Fruit fly (Drosophila melanogaster) whole organism, embryonic: ENCODE measurements around the gene CG8372.
A peak's percentile ranks its signal among the peaks of the same experiment; 100 is the strongest.

Experiments
- B-H1 ChIP-seq: fragments of 200-800 bp; sonication (Bioruptor generic); IDR thresholded peaks from 3 replicates; pipeline ENCODE4 v1.3.6; 2022; ENCODE audit warnings: missing biosample characterization, missing genetic modification characterization
- CG10267 ChIP-seq: fragments of 200-800 bp; sonication (Bioruptor generic); optimal IDR thresholded peaks from 2 replicates; lab custom pipeline; 2018; ENCODE audit warnings: missing biosample characterization, mild to moderate bottlenecking, missing genetic modification characterization, moderate library complexity
- CG10543 ChIP-seq: fragments of 200-800 bp; sonication (Bioruptor generic); optimal IDR thresholded peaks from 3 replicates; lab custom pipeline; 2017; ENCODE audit warnings: missing biosample characterization, mild to moderate bottlenecking, missing genetic modification characterization, moderate library complexity
- CG10654 ChIP-seq: fragments of 200-800 bp; sonication (Bioruptor generic); optimal IDR thresholded peaks from 2 replicates; lab custom pipeline; 2016; ENCODE audit warnings: missing biosample characterization, missing genetic modification characterization
- CG10959 ChIP-seq: fragments of 200-800 bp; sonication (Bioruptor generic); IDR thresholded peaks from 2 replicates; pipeline ENCODE4 v1.3.6; 2022; ENCODE audit warnings: missing biosample characterization, missing genetic modification characterization
- CG11695 ChIP-seq: fragments of 200-800 bp; sonication (Bioruptor generic); IDR thresholded peaks from 3 replicates; pipeline ENCODE4 v1.3.6; 2022; ENCODE audit warnings: missing biosample characterization, missing genetic modification characterization
- CG11696 ChIP-seq: fragments of 200-800 bp; sonication (Bioruptor generic); IDR thresholded peaks from 2 replicates; pipeline ENCODE4 v1.3.6; 2022; ENCODE audit warnings: missing biosample characterization, missing genetic modification characterization
- CG15514 ChIP-seq: fragments of 200-800 bp; sonication (Bioruptor generic); optimal IDR thresholded peaks from 3 replicates; lab custom pipeline; 2017; ENCODE audit warnings: missing biosample characterization, missing genetic modification characterization, mild to moderate bottlenecking, moderate library complexity, missing genetic modification reagents
- CG15601 ChIP-seq: fragments of 200-800 bp; sonication (Bioruptor generic); optimal IDR thresholded peaks from 3 replicates; lab custom pipeline; 2019; ENCODE audit warnings: missing biosample characterization, mild to moderate bottlenecking, missing genetic modification characterization, moderate library complexity
- CG16815 ChIP-seq: fragments of 200-800 bp; sonication (Bioruptor generic); optimal IDR thresholded peaks from 3 replicates; lab custom pipeline; 2017; ENCODE audit warnings: missing biosample characterization, mild to moderate bottlenecking, missing genetic modification characterization
- CG16863 ChIP-seq: fragments of 200-800 bp; sonication (Bioruptor generic); optimal IDR thresholded peaks from 3 replicates; lab custom pipeline; 2016; ENCODE audit warnings: missing biosample characterization, missing genetic modification characterization
- CG17802 ChIP-seq: fragments of 200-800 bp; sonication (Bioruptor generic); optimal IDR thresholded peaks from 2 replicates; lab custom pipeline; 2018; ENCODE audit warnings: missing biosample characterization, mild to moderate bottlenecking, missing genetic modification characterization, moderate library complexity
- CG1792 ChIP-seq: fragments of 200-800 bp; sonication (Bioruptor generic); optimal IDR thresholded peaks from 2 replicates; lab custom pipeline; 2016; ENCODE audit warnings: missing biosample characterization, missing genetic modification characterization
- CG2129 ChIP-seq: fragments of 200-800 bp; sonication (Bioruptor generic); IDR thresholded peaks from 2 replicates; pipeline ENCODE4 v1.3.6; 2022; ENCODE audit warnings: missing biosample characterization, missing genetic modification characterization; ENCODE audit not compliant: partially characterized antibody
- CG31388 ChIP-seq: fragments of 200-800 bp; sonication (Bioruptor generic); optimal IDR thresholded peaks from 2 replicates; lab custom pipeline; 2016; ENCODE audit warnings: missing biosample characterization, missing genetic modification characterization
- CG3163 ChIP-seq: fragments of 200-800 bp; sonication (Bioruptor generic); optimal IDR thresholded peaks from 3 replicates; lab custom pipeline; 2016; ENCODE audit warnings: missing biosample characterization, missing genetic modification characterization
- CG32767 ChIP-seq: fragments of 200-800 bp; sonication (Bioruptor generic); IDR thresholded peaks from 2 replicates; pipeline ENCODE4 v1.3.6; 2022; ENCODE audit warnings: missing biosample characterization, missing genetic modification characterization
- CG5245 ChIP-seq: fragments of 200-800 bp; sonication (Bioruptor generic); optimal IDR thresholded peaks from 3 replicates; lab custom pipeline; 2016; ENCODE audit warnings: missing biosample characterization, missing genetic modification characterization
- CG7372 ChIP-seq: fragments of 200-800 bp; sonication (Bioruptor generic); IDR thresholded peaks from 2 replicates; pipeline ENCODE4 v1.3.6; 2022; ENCODE audit warnings: missing biosample characterization, missing genetic modification characterization
- CG7963 ChIP-seq: fragments of 200-800 bp; sonication (Bioruptor generic); IDR thresholded peaks from 3 replicates; pipeline ENCODE4 v1.3.6; 2022; ENCODE audit warnings: missing biosample characterization, missing genetic modification characterization; ENCODE audit not compliant: partially characterized antibody
- CG8290 ChIP-seq, 3 experiments: fragments of 200-800 bp; sonication (Bioruptor generic); optimal IDR thresholded peaks; 2 replicates each; lab custom pipeline; 2016 to 2019; ENCODE audit warnings: missing biosample characterization in 3 of 3, missing genetic modification characterization in 3 of 3, mild to moderate bottlenecking in 2 of 3, moderate library complexity in 1 of 3
- CG9727 ChIP-seq: fragments of 200-800 bp; sonication (Bioruptor generic); optimal IDR thresholded peaks from 3 replicates; lab custom pipeline; 2017; ENCODE audit warnings: missing biosample characterization, mild to moderate bottlenecking, missing genetic modification characterization
- Dbx ChIP-seq: fragments of 200-800 bp; sonication (Bioruptor generic); IDR thresholded peaks from 3 replicates; pipeline ENCODE4 v1.3.6; 2022; ENCODE audit warnings: missing biosample characterization, missing genetic modification characterization
- Dek ChIP-seq: fragments of 200-800 bp; sonication (Bioruptor generic); optimal IDR thresholded peaks from 3 replicates; lab custom pipeline; 2019; ENCODE audit warnings: missing biosample characterization, mild to moderate bottlenecking, missing genetic modification characterization, moderate library complexity
- Dref ChIP-seq: fragments of 200-800 bp; sonication (Bioruptor generic); IDR thresholded peaks from 2 replicates; pipeline ENCODE4 v1.3.6; 2022; ENCODE audit warnings: missing biosample characterization, missing genetic modification characterization
- ERR ChIP-seq: fragments of 200-800 bp; sonication (Bioruptor generic); optimal IDR thresholded peaks from 2 replicates; lab custom pipeline; 2016; ENCODE audit warnings: missing biosample characterization, missing genetic modification characterization
- Elba2 ChIP-seq: fragments of 200-800 bp; sonication (Bioruptor generic); optimal IDR thresholded peaks from 3 replicates; lab custom pipeline; 2016; ENCODE audit warnings: missing biosample characterization, missing genetic modification characterization
- Ets97D ChIP-seq: fragments of 200-800 bp; sonication (Bioruptor generic); optimal IDR thresholded peaks from 3 replicates; lab custom pipeline; 2016; ENCODE audit warnings: missing biosample characterization, missing genetic modification characterization
- HLH4C ChIP-seq: fragments of 200-800 bp; sonication (Bioruptor generic); IDR thresholded peaks from 3 replicates; pipeline ENCODE4 v1.3.6; 2022; ENCODE audit warnings: missing biosample characterization, missing genetic modification characterization; ENCODE audit not compliant: partially characterized antibody
- Max ChIP-seq: fragments of 200-800 bp; sonication (Bioruptor generic); optimal IDR thresholded peaks from 2 replicates; lab custom pipeline; 2016; ENCODE audit warnings: missing biosample characterization, mild to moderate bottlenecking, missing genetic modification characterization
- Neu2 ChIP-seq: fragments of 200-800 bp; sonication (Bioruptor generic); optimal IDR thresholded peaks from 3 replicates; lab custom pipeline; 2016; ENCODE audit warnings: missing biosample characterization, missing genetic modification characterization, borderline replicate concordance
- Side ChIP-seq: fragments of 200-800 bp; sonication (Bioruptor generic); optimal IDR thresholded peaks from 2 replicates; lab custom pipeline; 2016; ENCODE audit warnings: missing biosample characterization, missing genetic modification characterization
- Sry-β ChIP-seq: fragments of 200-800 bp; sonication (Bioruptor generic); optimal IDR thresholded peaks from 2 replicates; lab custom pipeline; 2018; ENCODE audit warnings: missing biosample characterization, mild to moderate bottlenecking, missing genetic modification characterization, moderate library complexity
- Stat92E ChIP-seq, 3 experiments: fragments of >200 bp in 2 of 3; fragments of 200-800 bp in 1 of 3; sonication (Bioruptor generic) in 1 of 3; optimal IDR thresholded peaks; 2 replicates each; lab custom pipeline; 2017 to 2019; ENCODE audit warnings: missing biosample characterization in 3 of 3, missing genetic modification characterization in 3 of 3, mild to moderate bottlenecking in 1 of 3, moderate library complexity in 1 of 3
- az2 ChIP-seq: fragments of 200-800 bp; sonication (Bioruptor generic); optimal IDR thresholded peaks from 3 replicates; lab custom pipeline; 2016; ENCODE audit warnings: missing biosample characterization, missing genetic modification characterization
- crp ChIP-seq, 2 experiments: fragments of 200-800 bp; sonication (Bioruptor generic); optimal IDR thresholded peaks; 2 replicates in 1 of 2; 3 replicates in 1 of 2; lab custom pipeline; 2017; ENCODE audit warnings: missing biosample characterization in 2 of 2, missing genetic modification characterization in 2 of 2, mild to moderate bottlenecking in 1 of 2, moderate library complexity in 1 of 2
- danr ChIP-seq: fragments of 200-800 bp; sonication (Bioruptor generic); IDR thresholded peaks from 2 replicates; pipeline ENCODE4 v1.3.6; 2022; ENCODE audit warnings: missing biosample characterization, missing genetic modification characterization
- dpn ChIP-seq, 2 experiments: fragments of 200-800 bp; sonication (Bioruptor generic); optimal IDR thresholded peaks; 3 replicates each; lab custom pipeline; 2016; ENCODE audit warnings: missing biosample characterization in 2 of 2, missing genetic modification characterization in 2 of 2
- exex ChIP-seq: fragments of 200-800 bp; sonication (Bioruptor generic); optimal IDR thresholded peaks from 4 replicates; lab custom pipeline; 2018; ENCODE audit warnings: missing biosample characterization, mild to moderate bottlenecking, missing genetic modification characterization, moderate library complexity
- ftz-f1 ChIP-seq: fragments of 200-800 bp; sonication (Bioruptor generic); optimal IDR thresholded peaks from 2 replicates; lab custom pipeline; 2016; ENCODE audit warnings: missing biosample characterization, missing genetic modification characterization
- gce ChIP-seq: fragments of 200-800 bp; sonication (Bioruptor generic); IDR thresholded peaks from 3 replicates; pipeline ENCODE4 v1.3.6; 2022; ENCODE audit warnings: missing biosample characterization, missing genetic modification characterization
- maf-S ChIP-seq: fragments of 200-800 bp; sonication (Bioruptor generic); optimal IDR thresholded peaks from 2 replicates; lab custom pipeline; 2016; ENCODE audit warnings: missing biosample characterization, missing genetic modification characterization
- otp ChIP-seq: fragments of 200-800 bp; sonication (Bioruptor generic); IDR thresholded peaks from 3 replicates; pipeline ENCODE4, ENCODE4 v1.3.6; 2022; ENCODE audit warnings: missing biosample characterization, missing genetic modification characterization
- pnt ChIP-seq: fragments of 200-800 bp; sonication (Bioruptor generic); optimal IDR thresholded peaks from 3 replicates; lab custom pipeline; 2016; ENCODE audit warnings: missing biosample characterization, missing genetic modification characterization
- rib ChIP-seq: fragments of 200-800 bp; sonication (Bioruptor generic); IDR thresholded peaks from 2 replicates; pipeline ENCODE4 v1.3.6; 2022; ENCODE audit warnings: missing biosample characterization, missing genetic modification characterization
- row ChIP-seq: fragments of 200-800 bp; sonication (Bioruptor generic); IDR thresholded peaks from 3 replicates; pipeline ENCODE4 v1.3.6; 2022; ENCODE audit warnings: missing biosample characterization, missing genetic modification characterization
- sr ChIP-seq: fragments of 200-800 bp; sonication (Bioruptor generic); IDR thresholded peaks from 3 replicates; pipeline ENCODE4 v1.3.6; 2022; ENCODE audit warnings: missing biosample characterization, missing genetic modification characterization
- tgo ChIP-seq: fragments of 200-800 bp; sonication (Bioruptor generic); IDR thresholded peaks from 3 replicates; pipeline ENCODE4 v1.3.6; 2022; ENCODE audit warnings: missing biosample characterization, missing genetic modification characterization
- yki ChIP-seq: fragments of >200 bp; optimal IDR thresholded peaks from 3 replicates; lab custom pipeline; 2018

CG8372 gene

dm6 chr2L:8212666-8213270, at the start of gene CG8372, which contains the start of gene CG8360:
Gene CG8372, minus strand, starts transcription at chr2L:8212902.
Gene CG8360, plus strand, starts transcription at chr2L:8212959.
- TF ChIP-seq CG1792 (GFP tag; lab: Kevin White, UChicago) (peak; percentile 98), CG31388 (peak; percentile 97), CG7963 (GFP tag; lab: Robert Waterston, UW) (no peak), CG10543 (GFP tag; lab: Kevin White, UChicago) (peak; percentile 98), Neu2 (GFP tag; lab: Kevin White, UChicago) (peak; percentile 95), CG11696 (peak; percentile 96), rib (GFP tag; lab: Robert Waterston, UW) (peak; percentile 99), Side (GFP tag; lab: Kevin White, UChicago) (peak; percentile 99), Ets97D (peak; percentile 96), CG3163 (peak; percentile 94), Dbx (peak; percentile 98), Stat92E (GFP tag; optimal IDR thresholded peaks at IDR 0.05; lab: Kevin White, UChicago) (peak in 1 of 3 experiments; percentile 91), CG5245 (GFP tag; lab: Kevin White, UChicago) (peak; percentile 99), Sry-β (GFP tag; lab: Kevin White, UChicago) (peak; percentile 72), Max (GFP tag; lab: Kevin White, UChicago) (peak; percentile 99), ERR (GFP tag; lab: Kevin White, UChicago) (peak; percentile 99), CG10267 (tag; lab: Kevin White, UChicago) (peak; percentile 100), CG16815 (peak; percentile 98), CG10959 (GFP tag; lab: Robert Waterston, UW) (peak; percentile 97), CG17802 (tag; lab: Kevin White, UChicago) (peak; percentile 92), az2 (GFP tag; lab: Kevin White, UChicago) (peak; percentile 99), pnt (GFP tag; lab: Kevin White, UChicago) (peak; percentile 99), gce (peak; percentile 98), sr (GFP tag; lab: Robert Waterston, UW) (peak; percentile 97), CG15514 (GFP tag; lab: Kevin White, UChicago) (peak; percentile 96), tgo (GFP tag; lab: Robert Waterston, UW) (peak; percentile 99), dpn (GFP tag; optimal IDR thresholded peaks at IDR 0.05; lab: Kevin White, UChicago) (peak; percentile 99), yki (lab: Kevin White, UChicago) (no peak), CG15601 (tag; lab: Kevin White, UChicago) (peak; percentile 97), otp (peak; percentile 99), CG16863 (peak; percentile 99), CG10654 (GFP tag; lab: Kevin White, UChicago) (peak; percentile 99), Elba2 (peak; percentile 99), B-H1 (peak; percentile 99), crp (GFP tag; optimal IDR thresholded peaks at IDR 0.05; lab: Kevin White, UChicago) (peak; percentile 90 to 95), CG9727 (peak; percentile 98), CG7372 (GFP tag; lab: Robert Waterston, UW) (peak; percentile 99), CG8290 (GFP tag; optimal IDR thresholded peaks at IDR 0.05; lab: Kevin White, UChicago) (peak; percentile 98), CG8290 (tag; optimal IDR thresholded peaks at IDR 0.05; lab: Kevin White, UChicago) (peak; percentile 89 to 97), maf-S (GFP tag; lab: Kevin White, UChicago) (peak; percentile 99), HLH4C (GFP tag; lab: Robert Waterston, UW) (0 out of 3 replicates have a peak, but pooled peaks have one; percentile 20), ftz-f1 (GFP tag; lab: Kevin White, UChicago) (peak; percentile 82), CG32767 (GFP tag; lab: Robert Waterston, UW) (peak; percentile 98), exex (tag; lab: Kevin White, UChicago) (peak; percentile 93), danr (peak; percentile 98), Dref (peak; percentile 51), CG2129 (GFP tag; lab: Robert Waterston, UW) (no peak), row (GFP tag; lab: Robert Waterston, UW) (peak; percentile 100), Dek (peak; percentile 98), CG11695 (GFP tag; lab: Robert Waterston, UW) (peak; percentile 99)
